Worm (Caenorhabditis elegans) whole organism, L4 larva: Measurements from ENCODE around the gene ceh-19.

Experiments
- F49E8.2 ChIP-seq: sonication (generic microtip); optimal IDR thresholded peaks from 2 replicates; lab custom pipeline; 2016; ENCODE audit warnings: missing compliant biosample characterization, mild to moderate bottlenecking, missing genetic modification characterization, borderline replicate concordance
- T26A8.4 ChIP-seq: fragments of 200-800 bp; sonication (Bioruptor generic); IDR thresholded peaks from 2 replicates; pipeline ENCODE4 v1.3.6; 2022; ENCODE audit warnings: missing genetic modification characterization, missing compliant biosample characterization
- ZK337.2 ChIP-seq: fragments of 200-800 bp; sonication (Bioruptor generic); IDR thresholded peaks from 2 replicates; pipeline ENCODE4 v1.3.6; 2022; ENCODE audit warnings: missing genetic modification reagents, missing genetic modification characterization, missing compliant biosample characterization
- ZK546.5 ChIP-seq, 2 experiments: sonication (generic microtip); optimal IDR thresholded peaks; 2 replicates each; lab custom pipeline; 2017; ENCODE audit warnings: missing biosample characterization in 2 of 2, missing genetic modification characterization in 2 of 2
- aha-1 ChIP-seq: fragments of 150-350 bp; peaks from one replicate; lab custom pipeline; 2014; ENCODE audit warnings: missing biosample characterization, missing genetic modification characterization
- aly-2 ChIP-seq: sonication (generic microtip); optimal IDR thresholded peaks from 2 replicates; lab custom pipeline; 2018; ENCODE audit warnings: missing biosample characterization, missing genetic modification characterization
- ceh-32 ChIP-seq: sonication (generic microtip); optimal IDR thresholded peaks from 2 replicates; lab custom pipeline; 2016; ENCODE audit warnings: mild to moderate bottlenecking, missing genetic modification characterization, missing compliant biosample characterization; ENCODE audit not compliant: poor library complexity
- ceh-44 ChIP-seq: fragments of 200-800 bp; sonication (Bioruptor generic); IDR thresholded peaks from 2 replicates; pipeline ENCODE4 v1.3.6; 2022; ENCODE audit warnings: missing genetic modification reagents, missing genetic modification characterization, missing compliant biosample characterization
- ces-1 ChIP-seq: fragments of 150-350 bp; sonication (generic microtip); optimal IDR thresholded peaks from 4 replicates; lab custom pipeline; 2014; ENCODE audit warnings: missing biosample characterization, missing genetic modification reagents, missing genetic modification characterization
- ctbp-1 ChIP-seq: fragments of 200-800 bp; sonication (Bioruptor generic); IDR thresholded peaks from 2 replicates; pipeline ENCODE4 v1.3.6; 2022; ENCODE audit warnings: missing genetic modification reagents, missing genetic modification characterization, missing compliant biosample characterization
- daf-12 ChIP-seq: fragments of 150-350 bp; optimal IDR thresholded peaks from 2 replicates; lab custom pipeline; 2014; ENCODE audit warnings: missing biosample characterization, missing genetic modification reagents, missing genetic modification characterization
- daf-16 ChIP-seq, 3 experiments: sonication (generic microtip); optimal IDR thresholded peaks; 2 replicates each; lab custom pipeline; 2016 to 2017; ENCODE audit warnings: missing genetic modification characterization in 3 of 3, missing genetic modification reagents in 3 of 3, mild to moderate bottlenecking in 2 of 3, missing compliant biosample characterization in 2 of 3, missing biosample characterization in 1 of 3, moderate library complexity in 1 of 3
- egl-43 ChIP-seq: fragments of 200-800 bp; sonication (Bioruptor generic); IDR thresholded peaks from 2 replicates; pipeline ENCODE4 v1.3.6; 2022; ENCODE audit warnings: missing genetic modification reagents, missing genetic modification characterization, missing compliant biosample characterization
- lim-7 ChIP-seq: fragments of 200-800 bp; sonication (Bioruptor generic); IDR thresholded peaks from 2 replicates; pipeline ENCODE4 v1.3.6; 2022; ENCODE audit warnings: missing genetic modification characterization, missing compliant biosample characterization
- lin-13 ChIP-seq: fragments of 150-350 bp; optimal IDR thresholded peaks from 2 replicates; lab custom pipeline; 2014; ENCODE audit warnings: missing biosample characterization, missing genetic modification reagents, missing genetic modification characterization
- lsy-2 ChIP-seq, 2 experiments: fragments of 150-350 bp in 1 of 2; sonication (generic microtip) in 1 of 2; optimal IDR thresholded peaks; 2 replicates each; lab custom pipeline; 2014 to 2017; ENCODE audit warnings: missing biosample characterization in 2 of 2, missing genetic modification characterization in 2 of 2
- mdl-1 ChIP-seq, 2 experiments: fragments of 150-350 bp in 1 of 2; sonication (generic microtip) in 1 of 2; optimal IDR thresholded peaks; 2 replicates each; lab custom pipeline; 2014 to 2017; ENCODE audit warnings: missing biosample characterization in 2 of 2, missing genetic modification characterization in 2 of 2
- mdt-29 ChIP-seq: fragments of 200-800 bp; sonication (Bioruptor generic); IDR thresholded peaks from 2 replicates; pipeline ENCODE4 v1.3.6; 2022; ENCODE audit warnings: missing genetic modification reagents, missing genetic modification characterization, missing compliant biosample characterization
- mxl-3 ChIP-seq: fragments of 200-800 bp; sonication (Bioruptor generic); optimal IDR thresholded peaks from 2 replicates; lab custom pipeline; 2018; ENCODE audit warnings: mild to moderate bottlenecking, missing genetic modification characterization, missing compliant biosample characterization
- nhr-111 ChIP-seq: fragments of 200-800 bp; sonication (Bioruptor generic); optimal IDR thresholded peaks from 2 replicates; lab custom pipeline; 2018; ENCODE audit warnings: mild to moderate bottlenecking, missing genetic modification characterization, missing compliant biosample characterization
- nhr-25 ChIP-seq: sonication (generic microtip); optimal IDR thresholded peaks from 2 replicates; lab custom pipeline; 2017; ENCODE audit warnings: missing genetic modification characterization, mild to moderate bottlenecking, missing compliant biosample characterization, antibody characterized with exemption, moderate library complexity, borderline replicate concordance; ENCODE audit not compliant: insufficient read depth
- nhr-28 ChIP-seq: fragments of 150-350 bp; optimal IDR thresholded peaks from 2 replicates; lab custom pipeline; 2014; ENCODE audit warnings: missing biosample characterization, missing genetic modification characterization
- nhr-48 ChIP-seq: sonication (generic microtip); optimal IDR thresholded peaks from 2 replicates; lab custom pipeline; 2016; ENCODE audit warnings: mild to moderate bottlenecking, missing genetic modification characterization, missing compliant biosample characterization
- pha-4 ChIP-seq, 2 experiments: fragments of 150-350 bp in 1 of 2; fragments of 200-800 bp in 1 of 2; sonication (Bioruptor generic) in 1 of 2; IDR thresholded peaks in 1 of 2; optimal IDR thresholded peaks in 1 of 2; 2 replicates each; pipeline versions ENCODE4 v1.3.6 to Lab custom; 2014 to 2022; ENCODE audit warnings: missing genetic modification characterization in 2 of 2, missing genetic modification reagents in 2 of 2, missing biosample characterization in 1 of 2, missing compliant biosample characterization in 1 of 2
- php-3 ChIP-seq: fragments of 200-800 bp; sonication (Bioruptor generic); IDR thresholded peaks from 2 replicates; pipeline ENCODE4 v1.3.6; 2022; ENCODE audit warnings: missing genetic modification reagents, missing genetic modification characterization, missing compliant biosample characterization
- pqm-1 ChIP-seq: sonication (generic microtip); optimal IDR thresholded peaks from 2 replicates; lab custom pipeline; 2017; ENCODE audit warnings: missing biosample characterization, missing genetic modification characterization
- saeg-2 ChIP-seq: fragments of 200-800 bp; sonication (Bioruptor generic); IDR thresholded peaks from 2 replicates; pipeline ENCODE4 v1.3.6; 2022; ENCODE audit warnings: missing genetic modification reagents, missing genetic modification characterization, missing compliant biosample characterization
- tra-1 ChIP-seq: fragments of 200-800 bp; sonication (Bioruptor generic); IDR thresholded peaks from 2 replicates; pipeline ENCODE4 v1.3.6; 2022; ENCODE audit warnings: missing genetic modification reagents, missing genetic modification characterization, missing compliant biosample characterization
- unc-39 ChIP-seq: sonication (generic microtip); optimal IDR thresholded peaks from 2 replicates; lab custom pipeline; 2017; ENCODE audit warnings: missing biosample characterization, missing genetic modification characterization
- unc-62 ChIP-seq, 3 experiments: fragments of 150-350 bp in 1 of 3; sonication (generic microtip); optimal IDR thresholded peaks in 2 of 3; peaks in 1 of 3; 1 replicate in 1 of 3; 2 replicates in 2 of 3; lab custom pipeline; 2014 to 2017; ENCODE audit warnings: missing biosample characterization in 3 of 3, missing genetic modification characterization in 3 of 3, missing genetic modification reagents in 3 of 3, missing genotype in 1 of 3
- zag-1 ChIP-seq: fragments of 150-350 bp; optimal IDR thresholded peaks from 2 replicates; lab custom pipeline; 2014; ENCODE audit warnings: missing biosample characterization, missing genetic modification characterization
- zfp-2 ChIP-seq: sonication (generic microtip); optimal IDR thresholded peaks from 2 replicates; lab custom pipeline; 2016; ENCODE audit warnings: mild to moderate bottlenecking, missing genetic modification characterization, missing compliant biosample characterization
- zip-2 ChIP-seq: fragments of 150-350 bp; optimal IDR thresholded peaks from 2 replicates; lab custom pipeline; 2014; ENCODE audit warnings: missing biosample characterization, missing genetic modification characterization
- ztf-11 ChIP-seq: fragments of 150-350 bp; optimal IDR thresholded peaks from 2 replicates; lab custom pipeline; 2014; ENCODE audit warnings: missing biosample characterization, missing genetic modification characterization
- ztf-7 ChIP-seq: fragments of 150-350 bp; optimal IDR thresholded peaks from 2 replicates; lab custom pipeline; 2014; ENCODE audit warnings: missing biosample characterization, missing genetic modification characterization

The ceh-19 gene

DNA sequence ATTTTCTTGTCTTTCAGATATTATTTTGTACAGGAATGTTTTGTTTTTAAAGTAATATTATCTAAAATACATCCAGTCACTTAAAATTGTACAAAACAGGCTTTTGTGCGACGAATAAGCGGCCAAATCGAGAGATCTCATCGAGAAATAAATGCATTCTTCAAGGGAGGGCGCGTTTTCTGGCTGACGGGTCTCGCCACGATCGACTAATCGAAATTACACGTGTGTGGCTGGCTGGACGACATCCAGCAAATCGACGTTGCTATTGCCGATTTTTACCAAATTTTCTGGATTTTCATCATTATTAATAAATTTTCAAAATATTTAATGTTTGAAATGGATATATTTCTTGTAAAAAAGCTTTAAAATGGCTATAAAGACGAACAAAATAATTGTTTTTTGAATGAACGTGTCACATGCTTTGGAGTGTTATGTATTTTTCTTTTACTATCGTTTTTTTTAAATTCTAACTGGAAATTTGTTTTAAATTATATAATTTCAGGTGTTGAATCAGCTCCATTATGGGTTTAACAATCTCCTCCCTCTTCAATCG, 26.4 kb upstream of the ceh-19 start, which contains the start of gene arf-5 (continued):
- TF ChIP-seq ceh-32 (no peak), tra-1 (GFP tag; lab: Robert Waterston, UW) (no peak), egl-43 (GFP tag; lab: Robert Waterston, UW) (no peak), F49E8.2 (tag; lab: Kevin White, UChicago) (no peak), saeg-2 (GFP tag; lab: Robert Waterston, UW) (no peak), ceh-44 (GFP tag; lab: Robert Waterston, UW) (no peak), mdl-1 (tag; optimal IDR thresholded peaks at IDR 0.05; lab: Kevin White, UChicago) (peak in 1 of 2 experiments; percentile 82), nhr-25 (no peak), lsy-2 (tag; optimal IDR thresholded peaks at IDR 0.05; lab: Kevin White, UChicago) (peak in 1 of 2 experiments; percentile 61), mdt-29 (GFP tag; lab: Robert Waterston, UW) (no peak), mxl-3 (GFP tag; lab: Kevin White, UChicago) (peak; percentile 85), zfp-2 (tag; lab: Kevin White, UChicago) (no peak), ZK546.5 (tag; optimal IDR thresholded peaks at IDR 0.05; lab: Kevin White, UChicago) (no peak), nhr-111 (no peak), ces-1 (GFP tag; lab: Kevin White, UChicago) (no peak), ztf-11 (tag; lab: Kevin White, UChicago) (no peak), zag-1 (tag; lab: Kevin White, UChicago) (no peak), pha-4 (GFP tag; IDR thresholded peaks at IDR 0.05; lab: Robert Waterston, UW) (no peak), pha-4 (tag; optimal IDR thresholded peaks at IDR 0.05; lab: Kevin White, UChicago) (no peak), zip-2 (tag; lab: Kevin White, UChicago) (no peak), lim-7 (no peak), pqm-1 (tag; lab: Kevin White, UChicago) (no peak)

ce11 chrIV:7979588-7979987, 23.8 kb upstream of the ceh-19 start, which contains the start of gene unc-24:
unc-24 (plus strand) TSS chrIV:7979870.
- no peak for TF ChIP-seq egl-43 (GFP tag; lab: Robert Waterston, UW)
- TF ChIP-seq nhr-28, result no peak
- no peak for TF ChIP-seq lin-13
- no peak for TF ChIP-seq unc-39 (tag; lab: Kevin White, UChicago)
- peak in 1 of 2 experiments; percentile 3 for TF ChIP-seq mdl-1 (tag; optimal IDR thresholded peaks at IDR 0.05; lab: Kevin White, UChicago)
- TF ChIP-seq daf-12 (tag; lab: Kevin White, UChicago), result no peak
- no peak for TF ChIP-seq T26A8.4
- TF ChIP-seq ztf-7 (tag; lab: Kevin White, UChicago), result no peak
- TF ChIP-seq unc-62 (GFP tag; optimal IDR thresholded peaks at IDR 0.05 in 1 of 2; lab: Kevin White, UChicago), result peak in 1 of 2 experiments; percentile 45
- TF ChIP-seq unc-62 (tag; optimal IDR thresholded peaks at IDR 0.05; lab: Kevin White, UChicago), result no peak
- TF ChIP-seq php-3 (GFP tag; lab: Robert Waterston, UW), result no peak
- TF ChIP-seq nhr-48, result no peak
- no peak for TF ChIP-seq ZK337.2 (GFP tag; lab: Robert Waterston, UW)
- TF ChIP-seq aly-2 (tag; lab: Kevin White, UChicago), result no peak
- TF ChIP-seq aha-1 (tag; lab: Kevin White, UChicago), result peak; percentile 87

ce11 chrIV:7977452-7977940, 21.7 kb upstream of the ceh-19 start, which contains the start of gene ora-1:
ora-1 (plus strand) TSS chrIV:7977890.
- TF ChIP-seq ztf-11 (tag; lab: Kevin White, UChicago), result no peak
- TF ChIP-seq ces-1 (GFP tag; lab: Kevin White, UChicago), result no peak
- TF ChIP-seq aha-1 (tag; lab: Kevin White, UChicago), result peak; percentile 49
- no peak for TF ChIP-seq daf-12 (tag; lab: Kevin White, UChicago)
- no peak for TF ChIP-seq ctbp-1 (GFP tag; lab: Robert Waterston, UW)
- TF ChIP-seq daf-16 (GFP tag; optimal IDR thresholded peaks at IDR 0.05; lab: Kevin White, UChicago), result no peak
- TF ChIP-seq daf-16 (tag; optimal IDR thresholded peaks at IDR 0.05; lab: Kevin White, UChicago), result no peak
- no peak for TF ChIP-seq aly-2 (tag; lab: Kevin White, UChicago)
- TF ChIP-seq unc-62 (GFP tag; optimal IDR thresholded peaks at IDR 0.05 in 1 of 2; lab: Kevin White, UChicago), result peak in 1 of 2 experiments; percentile 14
- TF ChIP-seq unc-62 (tag; optimal IDR thresholded peaks at IDR 0.05; lab: Kevin White, UChicago), result no peak
